Worm (Caenorhabditis elegans) whole organism, L1 larva: ENCODE measurements around the gene cyp-34A8.

Experiments
- C04F5.9 ChIP-seq: sonication (generic microtip); optimal IDR thresholded peaks from 2 replicates; lab custom pipeline; 2016; ENCODE audit warnings: missing genetic modification characterization, missing compliant biosample characterization
- C34B4.2 ChIP-seq: sonication (generic microtip); optimal IDR thresholded peaks from 2 replicates; lab custom pipeline; 2017; ENCODE audit warnings: mild to moderate bottlenecking, missing genetic modification characterization, missing compliant biosample characterization
- F16B12.6 ChIP-seq: fragments of 150-350 bp; optimal IDR thresholded peaks from 2 replicates; lab custom pipeline; 2014; ENCODE audit warnings: missing biosample characterization, missing genetic modification characterization
- aha-1 ChIP-seq: fragments of 150-350 bp; optimal IDR thresholded peaks from 2 replicates; lab custom pipeline; 2014; ENCODE audit warnings: missing biosample characterization, missing genetic modification characterization
- aly-2 ChIP-seq: fragments of 150-350 bp; optimal IDR thresholded peaks from 2 replicates; lab custom pipeline; 2014; ENCODE audit warnings: missing biosample characterization, missing genetic modification characterization
- ama-1 ChIP-seq: fragments of 150-350 bp; optimal IDR thresholded peaks from 2 replicates; lab custom pipeline; 2014
- blmp-1 ChIP-seq: fragments of 150-350 bp; optimal IDR thresholded peaks from 2 replicates; lab custom pipeline; 2014; ENCODE audit warnings: missing biosample characterization, missing genetic modification characterization
- ceh-63 ChIP-seq: fragments of 200-800 bp; sonication (Bioruptor generic); optimal IDR thresholded peaks from 2 replicates; lab custom pipeline; 2018; ENCODE audit warnings: mild to moderate bottlenecking, missing genetic modification characterization, missing compliant biosample characterization
- ceh-82 ChIP-seq, 3 experiments: fragments of 150-350 bp in 1 of 3; sonication (generic microtip) in 2 of 3; optimal IDR thresholded peaks; 2 replicates each; lab custom pipeline; 2014 to 2017; ENCODE audit warnings: missing biosample characterization in 3 of 3, missing genetic modification characterization in 3 of 3
- ceh-90 ChIP-seq: sonication (generic microtip); optimal IDR thresholded peaks from 2 replicates; lab custom pipeline; 2016; ENCODE audit warnings: missing genetic modification characterization, missing compliant biosample characterization
- dpl-1 ChIP-seq, 3 experiments: fragments of 150-350 bp in 2 of 3; sonication (generic microtip) in 1 of 3; optimal IDR thresholded peaks; 2 replicates each; lab custom pipeline; 2014 to 2017; ENCODE audit warnings: missing biosample characterization in 3 of 3, missing genetic modification characterization in 3 of 3, missing genetic modification reagents in 3 of 3
- efl-1 ChIP-seq, 4 experiments: fragments of 150-350 bp; optimal IDR thresholded peaks in 3 of 4; peaks in 1 of 4; 1 replicate in 1 of 4; 2 replicates in 3 of 4; lab custom pipeline; 2014; ENCODE audit warnings: missing biosample characterization in 2 of 4, missing genetic modification characterization in 2 of 4, missing genetic modification reagents in 2 of 4
- egl-13 ChIP-seq: sonication (generic microtip); optimal IDR thresholded peaks from 2 replicates; lab custom pipeline; 2016; ENCODE audit warnings: missing genotype, missing genetic modification reagents, missing genetic modification characterization, missing compliant biosample characterization
- elt-3 ChIP-seq, 6 experiments: fragments of 150-350 bp in 1 of 6; sonication (generic microtip); optimal IDR thresholded peaks; 2 replicates each; lab custom pipeline; 2017 to 2018; ENCODE audit warnings: missing biosample characterization in 6 of 6, missing genetic modification characterization in 6 of 6, inconsistent platforms in 1 of 6
- fkh-10 ChIP-seq: sonication (generic microtip); optimal IDR thresholded peaks from 2 replicates; lab custom pipeline; 2017; ENCODE audit warnings: missing biosample characterization, missing genetic modification reagents, missing genetic modification characterization
- hlh-4 ChIP-seq: sonication (generic microtip); optimal IDR thresholded peaks from 2 replicates; lab custom pipeline; 2016; ENCODE audit warnings: mild to moderate bottlenecking, missing genetic modification characterization, missing compliant biosample characterization
- hpl-2 ChIP-seq: fragments of 150-350 bp; optimal IDR thresholded peaks from 2 replicates; lab custom pipeline; 2014; ENCODE audit warnings: missing biosample characterization, missing genetic modification reagents, missing genetic modification characterization
- irx-1 ChIP-seq: sonication (generic microtip); optimal IDR thresholded peaks from 2 replicates; lab custom pipeline; 2016; ENCODE audit warnings: missing genetic modification characterization, missing compliant biosample characterization
- isw-1 ChIP-seq: fragments of 200-800 bp; sonication (Bioruptor generic); IDR thresholded peaks from 2 replicates; pipeline ENCODE4 v1.3.6; 2022; ENCODE audit warnings: missing genetic modification characterization, missing compliant biosample characterization
- lin-13 ChIP-seq: fragments of 150-350 bp; optimal IDR thresholded peaks from 2 replicates; lab custom pipeline; 2014; ENCODE audit warnings: missing biosample characterization, missing genetic modification reagents, missing genetic modification characterization
- lin-14 ChIP-seq: fragments of 200-800 bp; sonication (Bioruptor generic); optimal IDR thresholded peaks from 2 replicates; lab custom pipeline; 2018; ENCODE audit warnings: mild to moderate bottlenecking, missing genetic modification characterization, moderate library complexity, missing compliant biosample characterization
- lin-35 ChIP-seq, 2 experiments: fragments of 150-350 bp; optimal IDR thresholded peaks; 2 replicates each; lab custom pipeline; 2014; ENCODE audit warnings: missing biosample characterization in 2 of 2, missing genetic modification characterization in 2 of 2, missing genetic modification reagents in 2 of 2
- lin-39 ChIP-seq: fragments of 150-350 bp; optimal IDR thresholded peaks from 2 replicates; lab custom pipeline; 2014; ENCODE audit warnings: missing biosample characterization, missing genetic modification reagents, missing genetic modification characterization
- lsy-2 ChIP-seq, 2 experiments: fragments of 150-350 bp; optimal IDR thresholded peaks; 2 replicates each; lab custom pipeline; 2014; ENCODE audit warnings: missing biosample characterization in 2 of 2, missing genetic modification characterization in 2 of 2
- mdl-1 ChIP-seq, 2 experiments: fragments of 150-350 bp; optimal IDR thresholded peaks; 2 replicates each; lab custom pipeline; 2014 to 2017; ENCODE audit warnings: missing biosample characterization in 2 of 2, missing genetic modification characterization in 2 of 2, inconsistent platforms in 1 of 2
- mep-1 ChIP-seq: fragments of 150-350 bp; optimal IDR thresholded peaks from 2 replicates; lab custom pipeline; 2014; ENCODE audit warnings: missing biosample characterization, missing genetic modification characterization
- nhr-11 ChIP-seq: fragments of 150-350 bp; optimal IDR thresholded peaks from 2 replicates; lab custom pipeline; 2014; ENCODE audit warnings: missing biosample characterization, missing genetic modification characterization
- nhr-20 ChIP-seq: sonication (generic microtip); optimal IDR thresholded peaks from 2 replicates; lab custom pipeline; 2016; ENCODE audit warnings: mild to moderate bottlenecking, missing genetic modification characterization, missing compliant biosample characterization
- nhr-237 ChIP-seq: fragments of 150-350 bp; optimal IDR thresholded peaks from 2 replicates; lab custom pipeline; 2014; ENCODE audit warnings: missing biosample characterization, missing genetic modification characterization
- nhr-28 ChIP-seq: fragments of 150-350 bp; optimal IDR thresholded peaks from 2 replicates; lab custom pipeline; 2014; ENCODE audit warnings: missing biosample characterization, missing genetic modification characterization
- nhr-71 ChIP-seq: sonication (generic microtip); optimal IDR thresholded peaks from 2 replicates; lab custom pipeline; 2016; ENCODE audit warnings: mild to moderate bottlenecking, missing genetic modification characterization, moderate library complexity, missing compliant biosample characterization
- nhr-77 ChIP-seq: fragments of 150-350 bp; optimal IDR thresholded peaks from 2 replicates; lab custom pipeline; 2014; ENCODE audit warnings: missing biosample characterization, missing genetic modification characterization
- nhr-90 ChIP-seq: sonication (generic microtip); optimal IDR thresholded peaks from 2 replicates; lab custom pipeline; 2016; ENCODE audit warnings: mild to moderate bottlenecking, missing genetic modification characterization, missing compliant biosample characterization; ENCODE audit not compliant: poor library complexity
- pag-3 ChIP-seq: sonication (generic microtip); optimal IDR thresholded peaks from 2 replicates; lab custom pipeline; 2017; ENCODE audit warnings: missing genetic modification characterization, mild to moderate bottlenecking, missing compliant biosample characterization, antibody characterized with exemption, borderline replicate concordance; ENCODE audit not compliant: insufficient read depth
- pqm-1 ChIP-seq: sonication (generic microtip); optimal IDR thresholded peaks from 3 replicates; lab custom pipeline; 2017; ENCODE audit warnings: missing biosample characterization, missing genetic modification characterization
- rnt-1 ChIP-seq: sonication (generic microtip); optimal IDR thresholded peaks from 2 replicates; lab custom pipeline; 2016; ENCODE audit warnings: mild to moderate bottlenecking, missing genetic modification characterization, moderate library complexity, missing compliant biosample characterization
- snpc-4 ChIP-seq: fragments of 150-350 bp; optimal IDR thresholded peaks from 2 replicates; lab custom pipeline; 2014; ENCODE audit warnings: missing biosample characterization, missing genetic modification characterization
- snu-23 ChIP-seq: sonication (generic microtip); optimal IDR thresholded peaks from 2 replicates; lab custom pipeline; 2016; ENCODE audit warnings: missing genetic modification characterization, missing compliant biosample characterization
- sox-4 ChIP-seq: sonication (generic microtip); optimal IDR thresholded peaks from 2 replicates; lab custom pipeline; 2016; ENCODE audit warnings: missing genetic modification characterization, missing compliant biosample characterization
- swsn-7 ChIP-seq: sonication (generic microtip); optimal IDR thresholded peaks from 2 replicates; lab custom pipeline; 2016; ENCODE audit warnings: missing genetic modification characterization, missing compliant biosample characterization
- unc-30 ChIP-seq: sonication (generic microtip); optimal IDR thresholded peaks from 2 replicates; lab custom pipeline; 2017; ENCODE audit warnings: missing biosample characterization, missing genetic modification characterization
- unc-62 ChIP-seq: fragments of 150-350 bp; optimal IDR thresholded peaks from 2 replicates; lab custom pipeline; 2014; ENCODE audit warnings: missing biosample characterization, missing genetic modification reagents, missing genetic modification characterization
- vab-15 ChIP-seq: sonication (generic microtip); optimal IDR thresholded peaks from 2 replicates; lab custom pipeline; 2017; ENCODE audit warnings: missing genotype, mild to moderate bottlenecking, missing genetic modification characterization, missing compliant biosample characterization
- ztf-4 ChIP-seq: fragments of 150-350 bp; optimal IDR thresholded peaks from 2 replicates; lab custom pipeline; 2014; ENCODE audit warnings: missing biosample characterization, missing genetic modification characterization

Gene cyp-34A8

ce11 chrV:3967762-3968161, at the start of gene cyp-34A8:
Gene cyp-34A8, minus strand, starts transcription at chrV:3967823.
- peak; percentile 62 for TF ChIP-seq lin-14
- TF ChIP-seq efl-1 (optimal IDR thresholded peaks at IDR 0.05; lab: Kevin White, UChicago), result no peak
- peak in 1 of 2 experiments; percentile 68 for TF ChIP-seq efl-1 (GFP tag; optimal IDR thresholded peaks at IDR 0.05 in 1 of 2; lab: Kevin White, UChicago)
- TF ChIP-seq nhr-71 (tag; lab: Kevin White, UChicago), result peak; percentile 29
- no peak for TF ChIP-seq snpc-4 (tag; lab: Kevin White, UChicago)
- peak in 1 of 2 experiments; percentile 6 for TF ChIP-seq lin-35 (GFP tag; optimal IDR thresholded peaks at IDR 0.05; lab: Kevin White, UChicago)
- TF ChIP-seq lsy-2 (tag; optimal IDR thresholded peaks at IDR 0.05; lab: Kevin White, UChicago), result no peak
- TF ChIP-seq snu-23 (GFP tag; lab: Kevin White, UChicago), result peak; percentile 27
- TF ChIP-seq dpl-1 (GFP tag; optimal IDR thresholded peaks at IDR 0.05; lab: Kevin White, UChicago), result no peak
- peak; percentile 73 for TF ChIP-seq blmp-1 (tag; lab: Kevin White, UChicago)
- no peak for TF ChIP-seq lin-39
- no peak for TF ChIP-seq hlh-4 (tag; lab: Kevin White, UChicago)
- TF ChIP-seq nhr-20 (tag; lab: Kevin White, UChicago), result peak; percentile 74
- no peak for TF ChIP-seq sox-4 (tag; lab: Kevin White, UChicago)
- no peak for TF ChIP-seq unc-30 (tag; lab: Kevin White, UChicago)
- no peak for TF ChIP-seq fkh-10 (GFP tag; lab: Kevin White, UChicago)
- no peak for TF ChIP-seq ceh-82 (tag; optimal IDR thresholded peaks at IDR 0.05; lab: Kevin White, UChicago)
- no peak for TF ChIP-seq pqm-1
- peak; percentile 38 for TF ChIP-seq mep-1
- TF ChIP-seq aly-2 (tag; lab: Kevin White, UChicago), result no peak
- peak in 2 of 6 experiments; percentile 6 to 38 for TF ChIP-seq elt-3 (tag; optimal IDR thresholded peaks at IDR 0.05; lab: Kevin White, UChicago)
- TF ChIP-seq nhr-90 (tag; lab: Kevin White, UChicago), result peak; percentile 15
- TF ChIP-seq, all 84 proteins: peak for 10

ce11 chrV:4016780-4017179, 49.2 kb upstream of the cyp-34A8 start, which contains the start of gene srw-89:
Gene srw-89, plus strand, starts transcription at chrV:4017080.
- TF ChIP-seq unc-62 (GFP tag; lab: Kevin White, UChicago), result no peak

- TF ChIP-seq pag-3 (no peak), nhr-71 (tag; lab: Kevin White, UChicago) (no peak), aha-1 (tag; lab: Kevin White, UChicago) (no peak), swsn-7 (tag; lab: Kevin White, UChicago) (no peak), lin-39 (no peak), lin-35 (GFP tag; optimal IDR thresholded peaks at IDR 0.05; lab: Kevin White, UChicago) (no peak), nhr-20 (tag; lab: Kevin White, UChicago) (no peak), ceh-63 (GFP tag; lab: Kevin White, UChicago) (no peak), F16B12.6 (tag; lab: Kevin White, UChicago) (no peak), aly-2 (tag; lab: Kevin White, UChicago) (no peak), vab-15 (tag; lab: Kevin White, UChicago) (no peak), hpl-2 (GFP tag; lab: Kevin White, UChicago) (no peak), lin-13 (GFP tag; lab: Kevin White, UChicago) (no peak)
Observed at ce11 chrV:4010170-4010569, 42.5 kb upstream of the cyp-34A8 start, which contains the start of gene srh-4. Gene srh-4, plus strand, starts transcription at chrV:4010470.

- TF ChIP-seq nhr-237 (tag; lab: Kevin White, UChicago) (no peak), irx-1 (tag; lab: Kevin White, UChicago) (no peak), ztf-4 (tag; lab: Kevin White, UChicago) (no peak), ceh-63 (GFP tag; lab: Kevin White, UChicago) (no peak), nhr-77 (no peak), isw-1 (GFP tag; lab: Robert Waterston, UW) (no peak), ama-1 (lab: Kevin White, UChicago) (no peak), nhr-90 (tag; lab: Kevin White, UChicago) (no peak), rnt-1 (tag; lab: Kevin White, UChicago) (no peak), fkh-10 (GFP tag; lab: Kevin White, UChicago) (no peak), nhr-28 (tag; lab: Kevin White, UChicago) (no peak), nhr-11 (tag; lab: Kevin White, UChicago) (no peak), dpl-1 (GFP tag; optimal IDR thresholded peaks at IDR 0.05; lab: Kevin White, UChicago) (no peak), mdl-1 (tag; optimal IDR thresholded peaks at IDR 0.05; lab: Kevin White, UChicago) (no peak), F16B12.6 (tag; lab: Kevin White, UChicago) (no peak), elt-3 (tag; optimal IDR thresholded peaks at IDR 0.05; lab: Kevin White, UChicago) (no peak), ceh-90 (tag; lab: Kevin White, UChicago) (no peak), egl-13 (no peak), C04F5.9 (no peak), C34B4.2 (tag; lab: Kevin White, UChicago) (no peak)
Observed at ce11 chrV:4007927-4008326, 40.3 kb upstream of the cyp-34A8 start, which contains the start of gene srh-7. Gene srh-7, plus strand, starts transcription at chrV:4008227.
